Worm (Caenorhabditis elegans) whole organism, mixed stage, embryonic: ENCODE data around the gene F19B6.3.

Source experiments
- elt-1 ChIP-seq: sonication (generic microtip); optimal IDR thresholded peaks from 2 replicates; lab custom pipeline; 2017; ENCODE audit warnings: missing genetic modification characterization, mild to moderate bottlenecking, missing compliant biosample characterization, antibody characterized with exemption, moderate library complexity, borderline replicate concordance; ENCODE audit not compliant: insufficient read depth
- elt-3 ChIP-seq: fragments of 150-350 bp; optimal IDR thresholded peaks from 2 replicates; lab custom pipeline; 2014; ENCODE audit warnings: missing biosample characterization, missing genetic modification characterization
- lin-13 ChIP-seq: fragments of 150-350 bp; optimal IDR thresholded peaks from 2 replicates; lab custom pipeline; 2014; ENCODE audit warnings: missing biosample characterization, missing genetic modification characterization
- nhr-237 ChIP-seq: fragments of 150-350 bp; optimal IDR thresholded peaks from 2 replicates; lab custom pipeline; 2014; ENCODE audit warnings: missing biosample characterization, missing genetic modification characterization
- pha-4 ChIP-seq: fragments of 150-350 bp; optimal IDR thresholded peaks from 2 replicates; lab custom pipeline; 2018; ENCODE audit warnings: missing biosample characterization, missing genetic modification reagents, missing genetic modification characterization
- unc-62 ChIP-seq: fragments of 150-350 bp; optimal IDR thresholded peaks from 2 replicates; lab custom pipeline; 2014; ENCODE audit warnings: missing biosample characterization, missing genetic modification reagents, missing genetic modification characterization
- ztf-11 ChIP-seq: fragments of 150-350 bp; optimal IDR thresholded peaks from 2 replicates; lab custom pipeline; 2014; ENCODE audit warnings: missing biosample characterization, missing genetic modification characterization

- TF ChIP-seq unc-62 (GFP tag; lab: Kevin White, UChicago) (no peak), pha-4 (tag; lab: Kevin White, UChicago) (no peak), lin-13 (tag; lab: Kevin White, UChicago) (no peak), elt-1 (tag; lab: Kevin White, UChicago) (no peak), nhr-237 (no peak), ztf-11 (no peak), elt-3 (tag; lab: Kevin White, UChicago) (no peak)
These were observed 13.9 kb downstream of the F19B6.3 start for ce11 chrIV:12340885-12341284.
